Worm (Caenorhabditis elegans) whole organism, L1 larva: ENCODE data around the gene rsr-2.

Experiments
- C04F5.9 ChIP-seq: sonication (generic microtip); optimal IDR thresholded peaks from 2 replicates; lab custom pipeline; 2016; ENCODE audit warnings: missing genetic modification characterization, missing compliant biosample characterization
- fkh-8 ChIP-seq: sonication (generic microtip); optimal IDR thresholded peaks from 2 replicates; lab custom pipeline; 2016; ENCODE audit warnings: mild to moderate bottlenecking, missing genetic modification characterization, missing compliant biosample characterization
- hlh-17 ChIP-seq: fragments of 200-800 bp; sonication (Bioruptor generic); optimal IDR thresholded peaks from 2 replicates; lab custom pipeline; 2018; ENCODE audit warnings: missing genetic modification characterization, mild to moderate bottlenecking, missing compliant biosample characterization, moderate library complexity, borderline replicate concordance
- lin-14 ChIP-seq: fragments of 200-800 bp; sonication (Bioruptor generic); optimal IDR thresholded peaks from 2 replicates; lab custom pipeline; 2018; ENCODE audit warnings: mild to moderate bottlenecking, missing genetic modification characterization, moderate library complexity, missing compliant biosample characterization
- lir-3 ChIP-seq: sonication (generic microtip); optimal IDR thresholded peaks from 2 replicates; lab custom pipeline; 2016; ENCODE audit warnings: mild to moderate bottlenecking, missing genetic modification characterization, moderate library complexity, missing compliant biosample characterization; ENCODE audit not compliant: poor library complexity
- lsy-2 ChIP-seq, 2 experiments: fragments of 150-350 bp; optimal IDR thresholded peaks; 2 replicates each; lab custom pipeline; 2014; ENCODE audit warnings: missing biosample characterization in 2 of 2, missing genetic modification characterization in 2 of 2
- mdl-1 ChIP-seq, 2 experiments: fragments of 150-350 bp; optimal IDR thresholded peaks; 2 replicates each; lab custom pipeline; 2014 to 2017; ENCODE audit warnings: missing biosample characterization in 2 of 2, missing genetic modification characterization in 2 of 2, inconsistent platforms in 1 of 2
- mef-2 ChIP-seq: fragments of 150-350 bp; optimal IDR thresholded peaks from 2 replicates; lab custom pipeline; 2014; ENCODE audit warnings: missing biosample characterization, missing genetic modification characterization
- nhr-76 ChIP-seq: sonication (generic microtip); optimal IDR thresholded peaks from 2 replicates; lab custom pipeline; 2017; ENCODE audit warnings: missing biosample characterization, missing genetic modification characterization
- unc-130 ChIP-seq: fragments of 150-350 bp; optimal IDR thresholded peaks from 2 replicates; lab custom pipeline; 2017; ENCODE audit warnings: missing biosample characterization, missing genetic modification characterization, inconsistent platforms

DNA sequence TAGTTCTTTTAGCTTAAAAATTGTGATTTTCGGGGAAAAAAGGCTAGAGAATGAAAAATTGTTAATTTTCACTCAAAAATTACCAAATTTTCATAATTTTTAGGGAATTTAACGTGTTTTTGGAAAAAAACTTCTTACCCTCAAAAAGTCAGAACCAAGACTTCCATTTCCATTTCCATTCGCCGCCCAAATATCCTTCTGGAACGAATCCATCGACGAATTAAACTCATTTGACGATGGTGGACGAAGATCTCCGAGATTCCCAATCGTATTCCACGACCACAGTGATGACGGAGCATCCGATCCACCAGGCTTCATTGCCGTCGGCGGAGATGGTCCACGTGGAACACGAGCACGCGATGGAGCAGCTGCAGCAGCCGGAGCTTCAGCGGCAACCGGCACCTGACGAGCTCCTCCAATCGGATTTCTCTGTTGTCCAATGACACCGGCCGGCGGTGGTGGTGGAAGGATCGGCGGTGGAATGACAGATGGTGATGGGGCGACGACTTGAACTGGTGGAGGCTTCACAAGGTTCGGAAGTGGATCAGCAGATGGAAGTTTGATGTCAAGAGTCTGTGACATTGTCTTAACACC, 13.4 kb upstream of the rsr-2 start:
- TF ChIP-seq unc-130 (tag; lab: Kevin White, UChicago) (no peak), lin-14 (no peak), hlh-17 (GFP tag; lab: Kevin White, UChicago) (no peak), C04F5.9 (tag; lab: Kevin White, UChicago) (no peak), fkh-8 (no peak), mef-2 (no peak), lsy-2 (tag; optimal IDR thresholded peaks at IDR 0.05; lab: Kevin White, UChicago) (no peak), mdl-1 (tag; optimal IDR thresholded peaks at IDR 0.05; lab: Kevin White, UChicago) (no peak), nhr-76 (tag; lab: Kevin White, UChicago) (no peak), lir-3 (tag; lab: Kevin White, UChicago) (no peak)
